Worm (Caenorhabditis elegans) whole organism, L3 larva: ENCODE data around the gene F49H12.3.

ENCODE experiments used
- ama-1 ChIP-seq: fragments of 150-350 bp; optimal IDR thresholded peaks from 2 replicates; lab custom pipeline; 2018
- eor-1 ChIP-seq, 2 experiments: fragments of 150-350 bp; optimal IDR thresholded peaks; 2 replicates each; lab custom pipeline; 2014 to 2018; ENCODE audit warnings: missing biosample characterization in 2 of 2, missing genetic modification characterization in 2 of 2
- fos-1 ChIP-seq: fragments of 150-350 bp; optimal IDR thresholded peaks from 2 replicates; lab custom pipeline; 2014; ENCODE audit warnings: missing biosample characterization, missing genetic modification characterization

ce11 chrX:2108682-2109081 lies 24.5 kb downstream of the F49H12.3 start, which contains the start of gene F53B1.2:
- TF ChIP-seq ama-1 (no peak), fos-1 (tag; lab: Kevin White, UChicago) (no peak), eor-1 (tag; optimal IDR thresholded peaks at IDR 0.05; lab: Kevin White, UChicago) (no peak)
